Fruit fly (Drosophila melanogaster): Measurements from ENCODE around the gene CG5011.

The CG5011 gene

DNA sequence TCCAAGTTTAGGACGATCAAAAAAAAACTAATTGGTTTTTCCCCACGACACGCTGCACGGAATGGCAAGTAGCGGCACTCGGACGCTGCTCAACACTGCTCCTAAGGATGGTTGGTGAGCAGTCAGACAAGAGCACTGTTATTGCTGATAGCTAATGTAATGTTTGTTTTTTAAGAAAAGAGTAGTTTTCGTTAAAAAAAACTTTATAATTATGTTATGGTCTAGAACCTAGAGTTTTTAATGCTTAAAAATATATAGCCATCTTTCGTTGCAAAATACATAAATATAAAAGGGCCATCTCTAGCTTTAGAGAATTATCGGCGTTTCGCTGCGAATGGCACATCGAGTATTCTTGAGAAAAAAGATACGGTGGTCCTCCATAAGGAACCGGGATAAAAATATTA is 27.8 kb upstream of the CG5011 start, which contains the start of the genes Charon and CG4887 (continued):
- TF ChIP-seq stwl (tag; optimal IDR thresholded peaks at IDR 0.05): peak; percentile 77
- no peak for TF ChIP-seq fd64A (GFP tag; optimal IDR thresholded peaks at IDR 0.05)
- TF ChIP-seq CG30403 (GFP tag; optimal IDR thresholded peaks at IDR 0.05): peak; percentile 92
- TF ChIP-seq CG2202 (tag; optimal IDR thresholded peaks at IDR 0.05): peak; percentile 51
- peak; percentile 83 for TF ChIP-seq Hmr (GFP tag; optimal IDR thresholded peaks at IDR 0.05)
- peak; percentile 89 for TF ChIP-seq CG32772 (GFP tag; IDR thresholded peaks at IDR 0.05)
- peak; percentile 76 for TF ChIP-seq CG1233 (GFP tag; optimal IDR thresholded peaks at IDR 0.05)
- no peak for TF ChIP-seq chinmo (GFP tag; IDR thresholded peaks at IDR 0.05; ENCODE audit: partially characterized antibody)
- no peak for TF ChIP-seq lbe (GFP tag; optimal IDR thresholded peaks at IDR 0.05)
- peak; percentile 89 for TF ChIP-seq nmo (GFP tag; optimal IDR thresholded peaks at IDR 0.05)
- no peak for TF ChIP-seq hkb (optimal IDR thresholded peaks at IDR 0.05)
- TF ChIP-seq hkb (GFP tag; IDR thresholded peaks at IDR 0.05): peak; percentile 76
- TF ChIP-seq yki (optimal IDR thresholded peaks at IDR 0.05): no peak
- peak; percentile 61 for TF ChIP-seq CG3995 (GFP tag; optimal IDR thresholded peaks at IDR 0.05)
- no peak for TF ChIP-seq CG18476 (GFP tag; optimal IDR thresholded peaks at IDR 0.05)
- no peak for TF ChIP-seq usp (GFP tag; optimal IDR thresholded peaks at IDR 0.05)
- TF ChIP-seq CG34224 (GFP tag; IDR thresholded peaks at IDR 0.05; ENCODE audit: partially characterized antibody): peak; percentile 48; the same call in 2 of the 3 replicates
- peak; percentile 85 for TF ChIP-seq Side (GFP tag; optimal IDR thresholded peaks at IDR 0.05)
- TF ChIP-seq CG8290 (GFP tag; optimal IDR thresholded peaks at IDR 0.05): peak; percentile 86
- peak in 1 of 2 experiments; percentile 32 for TF ChIP-seq CG8290 (tag; optimal IDR thresholded peaks at IDR 0.05)
- peak; percentile 58; the same call in 1 of the 3 replicates for TF ChIP-seq C15 (GFP tag; IDR thresholded peaks at IDR 0.05)
- TF ChIP-seq ato (GFP tag; IDR thresholded peaks at IDR 0.05; ENCODE audit: partially characterized antibody): peak; percentile 25; the same call in 1 of the 2 replicates
- peak; percentile 90 for TF ChIP-seq pum (GFP tag; optimal IDR thresholded peaks at IDR 0.05)
- no peak for TF ChIP-seq CG15011 (GFP tag; optimal IDR thresholded peaks at IDR 0.05)
- TF ChIP-seq CG14441 (GFP tag; IDR thresholded peaks at IDR 0.05): peak; percentile 78
- 0 out of 3 replicates have a peak, but pooled peaks have one; percentile 44 for TF ChIP-seq Mrtf (GFP tag; IDR thresholded peaks at IDR 0.05)
- TF ChIP-seq Aef1 (GFP tag; IDR thresholded peaks at IDR 0.05): peak; percentile 81
- no peak for TF ChIP-seq wek (GFP tag; optimal IDR thresholded peaks at IDR 0.05)
- TF ChIP-seq CG7745 (tag; optimal IDR thresholded peaks at IDR 0.05): no peak
- TF ChIP-seq dysf (GFP tag; IDR thresholded peaks at IDR 0.05): peak; percentile 86
- peak; percentile 66 for TF ChIP-seq CG5245 (GFP tag; optimal IDR thresholded peaks at IDR 0.05)
- TF ChIP-seq Chrac-16 (GFP tag; optimal IDR thresholded peaks at IDR 0.05): peak; percentile 89
- TF ChIP-seq dmrt11E (tag; optimal IDR thresholded peaks at IDR 0.05): peak; percentile 70
- peak; percentile 46; the same call in 1 of the 2 replicates for TF ChIP-seq Drgx (GFP tag; IDR thresholded peaks at IDR 0.05)
- TF ChIP-seq Bgb (GFP tag; IDR thresholded peaks at IDR 0.05; ENCODE audit: partially characterized antibody): peak; percentile 63
- TF ChIP-seq Xbp1 (GFP tag; optimal IDR thresholded peaks at IDR 0.05): peak; percentile 89
- TF ChIP-seq Eip74EF (GFP tag; optimal IDR thresholded peaks at IDR 0.05): no peak
- TF ChIP-seq CG7839 (tag; optimal IDR thresholded peaks at IDR 0.05): no peak
- TF ChIP-seq CG7556 (GFP tag; optimal IDR thresholded peaks at IDR 0.05): no peak
- peak; percentile 43; the same call in 1 of the 2 replicates for TF ChIP-seq Adf1 (GFP tag; IDR thresholded peaks at IDR 0.05)
- peak; percentile 96 for TF ChIP-seq Med (GFP tag)
- peak; percentile 57; the same call in 2 of the 3 replicates for TF ChIP-seq CG7357 (GFP tag; IDR thresholded peaks at IDR 0.05)
- no peak for TF ChIP-seq bigmax (GFP tag; optimal IDR thresholded peaks at IDR 0.05)
- peak; percentile 79 for TF ChIP-seq CG15514 (GFP tag; optimal IDR thresholded peaks at IDR 0.05)
- TF ChIP-seq CG8359 (GFP tag; optimal IDR thresholded peaks at IDR 0.05; ENCODE audit: borderline replicate concordance): no peak
- TF ChIP-seq Dp (GFP tag; optimal IDR thresholded peaks at IDR 0.05): peak; percentile 33
- TF ChIP-seq CG31224 (GFP tag; IDR thresholded peaks at IDR 0.05): peak; percentile 55; the same call in 1 of the 2 replicates
- peak; percentile 56 for TF ChIP-seq onecut (GFP tag; IDR thresholded peaks at IDR 0.05)
- TF ChIP-seq pzg (GFP tag; optimal IDR thresholded peaks at IDR 0.05): peak; percentile 51
- TF ChIP-seq CG10147 (GFP tag; optimal IDR thresholded peaks at IDR 0.05): no peak
- peak; percentile 53; the same call in 1 of the 2 replicates for TF ChIP-seq CG1024 (GFP tag; IDR thresholded peaks at IDR 0.05)

Data from whole organism, embryonic.